Worm (Caenorhabditis elegans) whole organism, young adult: Measurements from ENCODE around the gene dpf-1.

Experiments
- aptf-2 ChIP-seq: fragments of 200-800 bp; sonication (Bioruptor generic); conservative IDR thresholded peaks from 2 replicates; pipeline ENCODE4 v1.3.6; 2022; ENCODE audit warnings: missing genetic modification reagents, missing genetic modification characterization, missing compliant biosample characterization
- gei-17 ChIP-seq: fragments of 200-800 bp; sonication (Bioruptor generic); optimal IDR thresholded peaks from 2 replicates; lab custom pipeline; 2018; ENCODE audit warnings: mild to moderate bottlenecking, missing genetic modification characterization, missing compliant biosample characterization
- hmg-1.2 ChIP-seq: fragments of 200-800 bp; sonication (Bioruptor generic); IDR thresholded peaks from 2 replicates; pipeline ENCODE4 v1.3.6; 2022; ENCODE audit warnings: missing genetic modification reagents, missing genetic modification characterization, missing compliant biosample characterization
- lin-35 ChIP-seq, 3 experiments: fragments of 150-350 bp in 2 of 3; sonication (generic microtip) in 1 of 3; optimal IDR thresholded peaks; 2 replicates each; lab custom pipeline; 2014 to 2018; ENCODE audit warnings: missing biosample characterization in 3 of 3, missing genetic modification characterization in 3 of 3, missing genetic modification reagents in 3 of 3
- nfya-1 ChIP-seq: sonication (generic microtip); optimal IDR thresholded peaks from 2 replicates; lab custom pipeline; 2017; ENCODE audit warnings: antibody characterized with exemption, missing compliant biosample characterization, missing genetic modification characterization, borderline replicate concordance; ENCODE audit not compliant: insufficient read depth

DNA sequence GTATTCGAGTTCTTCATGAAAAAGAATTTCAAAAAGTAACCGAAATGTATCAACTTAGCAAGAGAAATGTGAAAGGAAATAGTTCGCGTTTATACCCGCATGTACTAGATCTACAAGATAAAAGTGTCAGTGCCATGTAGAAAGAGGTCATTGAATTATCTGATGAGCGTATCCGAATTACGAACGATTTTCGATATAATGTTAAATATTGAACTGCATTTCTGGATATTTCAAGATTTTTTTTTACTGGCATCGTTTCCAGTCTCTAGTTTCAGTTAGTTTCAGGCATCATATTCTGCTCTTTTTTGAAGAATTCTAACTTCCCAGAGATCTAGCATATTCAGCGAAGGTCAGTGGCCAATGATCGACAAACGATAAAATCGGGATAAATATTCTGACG is 10.2 kb downstream of the dpf-1 start, which contains the start of gene nhr-150:
- TF ChIP-seq hmg-1.2 (no peak), nfya-1 (tag; lab: Kevin White, UChicago) (no peak), aptf-2 (GFP tag; lab: Robert Waterston, UW) (no peak), gei-17 (GFP tag; lab: Kevin White, UChicago) (no peak), lin-35 (GFP tag; optimal IDR thresholded peaks at IDR 0.05; lab: Kevin White, UChicago) (no peak)
